Worm (Caenorhabditis elegans) whole organism, young adult: ENCODE results near the gene R09D1.13.

Source experiments
- C17E4.6 ChIP-seq: fragments of 200-800 bp; sonication (Bioruptor generic); IDR thresholded peaks from 2 replicates; pipeline ENCODE4 v1.3.6; 2022; ENCODE audit warnings: missing genetic modification reagents, missing genetic modification characterization, missing compliant biosample characterization
- F49E8.2 ChIP-seq: sonication (generic microtip); optimal IDR thresholded peaks from 3 replicates; lab custom pipeline; 2017; ENCODE audit warnings: missing genetic modification characterization, mild to moderate bottlenecking, missing compliant biosample characterization, antibody characterized with exemption, moderate library complexity; ENCODE audit not compliant: insufficient read depth
- F52B5.7 ChIP-seq: sonication (generic microtip); optimal IDR thresholded peaks from 2 replicates; lab custom pipeline; 2016; ENCODE audit warnings: mild to moderate bottlenecking, missing genetic modification characterization, missing compliant biosample characterization
- F57A8.1 ChIP-seq: fragments of 200-800 bp; sonication (Bioruptor generic); optimal IDR thresholded peaks from 2 replicates; lab custom pipeline; 2018; ENCODE audit warnings: mild to moderate bottlenecking, missing genetic modification characterization, moderate library complexity, missing compliant biosample characterization
- T26A5.8 ChIP-seq: sonication (generic microtip); optimal IDR thresholded peaks from 2 replicates; lab custom pipeline; 2016; ENCODE audit warnings: missing genetic modification characterization, missing compliant biosample characterization
- Y67H2A.10 ChIP-seq: fragments of 200-800 bp; sonication (Bioruptor generic); conservative IDR thresholded peaks from 2 replicates; pipeline ENCODE4 v1.3.6; 2022; ENCODE audit warnings: missing genetic modification reagents, missing genetic modification characterization, missing compliant biosample characterization
- ZK185.1 ChIP-seq: sonication (generic microtip); optimal IDR thresholded peaks from 2 replicates; lab custom pipeline; 2016; ENCODE audit warnings: mild to moderate bottlenecking, missing genetic modification characterization, missing compliant biosample characterization; ENCODE audit not compliant: poor library complexity, severe bottlenecking
- akir-1 ChIP-seq: fragments of 200-800 bp; sonication (Bioruptor generic); optimal IDR thresholded peaks from 2 replicates; lab custom pipeline; 2018; ENCODE audit warnings: mild to moderate bottlenecking, missing genetic modification characterization, moderate library complexity, missing compliant biosample characterization
- attf-3 ChIP-seq: fragments of 200-800 bp; sonication (Bioruptor generic); conservative IDR thresholded peaks from 2 replicates; pipeline ENCODE4 v1.3.6; 2022; ENCODE audit warnings: missing genetic modification reagents, missing genetic modification characterization, missing compliant biosample characterization
- attf-6 ChIP-seq: fragments of 200-800 bp; sonication (Bioruptor generic); IDR thresholded peaks from 2 replicates; pipeline ENCODE4 v1.3.6; 2022; ENCODE audit warnings: missing genetic modification reagents, missing genetic modification characterization, missing compliant biosample characterization
- bed-1 ChIP-seq: fragments of 200-800 bp; sonication (Bioruptor generic); IDR thresholded peaks from 2 replicates; pipeline ENCODE4 v1.3.6; 2022; ENCODE audit warnings: missing genetic modification reagents, missing genetic modification characterization, missing compliant biosample characterization
- ceh-91 ChIP-seq: fragments of 200-800 bp; sonication (Bioruptor generic); IDR thresholded peaks from 2 replicates; pipeline ENCODE4 v1.3.6; 2022; ENCODE audit warnings: missing genetic modification reagents, missing genetic modification characterization, missing compliant biosample characterization
- dox-1 ChIP-seq: fragments of 200-800 bp; sonication (Bioruptor generic); IDR thresholded peaks from 2 replicates; pipeline ENCODE4 v1.3.6; 2022; ENCODE audit warnings: missing genetic modification reagents, missing genetic modification characterization, missing compliant biosample characterization
- efl-1 ChIP-seq: fragments of 150-350 bp; optimal IDR thresholded peaks from 2 replicates; lab custom pipeline; 2014; ENCODE audit warnings: missing biosample characterization, missing genetic modification reagents, missing genetic modification characterization
- ets-4 ChIP-seq: fragments of 200-800 bp; sonication (Bioruptor generic); optimal IDR thresholded peaks from 2 replicates; lab custom pipeline; 2018; ENCODE audit warnings: mild to moderate bottlenecking, missing genetic modification characterization, missing compliant biosample characterization
- hlh-12 ChIP-seq: sonication (generic microtip); optimal IDR thresholded peaks from 2 replicates; lab custom pipeline; 2016; ENCODE audit warnings: missing genetic modification characterization, missing compliant biosample characterization
- let-526 ChIP-seq: fragments of 200-800 bp; sonication (Bioruptor generic); IDR thresholded peaks from 2 replicates; pipeline ENCODE4 v1.3.6; 2022; ENCODE audit warnings: missing genetic modification reagents, missing genetic modification characterization, missing compliant biosample characterization
- let-607 ChIP-seq, 2 experiments: fragments of 200-800 bp in 1 of 2; sonication (Bioruptor generic) in 1 of 2; sonication (generic microtip) in 1 of 2; optimal IDR thresholded peaks; 2 replicates each; lab custom pipeline; 2016 to 2018; ENCODE audit warnings: mild to moderate bottlenecking in 2 of 2, missing compliant biosample characterization in 2 of 2, missing genetic modification characterization in 2 of 2, moderate library complexity in 2 of 2, missing genotype in 1 of 2
- lin-26 ChIP-seq: fragments of 200-800 bp; sonication (Bioruptor generic); IDR thresholded peaks from 2 replicates; pipeline ENCODE4 v1.3.6; 2022; ENCODE audit warnings: missing genetic modification reagents, missing genetic modification characterization, missing compliant biosample characterization
- lin-54 ChIP-seq: fragments of 200-800 bp; sonication (Bioruptor generic); optimal IDR thresholded peaks from 2 replicates; lab custom pipeline; 2018; ENCODE audit warnings: mild to moderate bottlenecking, missing genetic modification characterization, missing compliant biosample characterization
- lsy-27 ChIP-seq: sonication (generic microtip); optimal IDR thresholded peaks from 2 replicates; lab custom pipeline; 2017; ENCODE audit warnings: missing genetic modification characterization, mild to moderate bottlenecking, missing compliant biosample characterization, antibody characterized with exemption, missing genotype, borderline replicate concordance; ENCODE audit not compliant: insufficient read depth
- mcd-1 ChIP-seq: fragments of 200-800 bp; sonication (Bioruptor generic); IDR thresholded peaks from 2 replicates; pipeline ENCODE4 v1.3.6; 2022; ENCODE audit warnings: missing genetic modification reagents, missing genetic modification characterization, missing compliant biosample characterization
- mel-28 ChIP-seq: sonication (generic microtip); optimal IDR thresholded peaks from 2 replicates; lab custom pipeline; 2016; ENCODE audit warnings: borderline replicate concordance, mild to moderate bottlenecking, missing genetic modification characterization, missing compliant biosample characterization
- mxl-1 ChIP-seq: sonication (generic microtip); optimal IDR thresholded peaks from 2 replicates; lab custom pipeline; 2016; ENCODE audit warnings: missing genetic modification characterization, missing compliant biosample characterization
- nfyb-1 ChIP-seq: fragments of 200-800 bp; sonication (Bioruptor generic); IDR thresholded peaks from 2 replicates; pipeline ENCODE4 v1.3.6; 2022; ENCODE audit warnings: missing genetic modification reagents, missing genetic modification characterization, missing compliant biosample characterization
- nhr-27 ChIP-seq: fragments of 200-800 bp; sonication (Bioruptor generic); optimal IDR thresholded peaks from 2 replicates; lab custom pipeline; 2018; ENCODE audit warnings: mild to moderate bottlenecking, missing genetic modification characterization, moderate library complexity, missing compliant biosample characterization
- nhr-80 ChIP-seq: sonication (generic microtip); optimal IDR thresholded peaks from 2 replicates; lab custom pipeline; 2016; ENCODE audit warnings: missing genetic modification characterization, missing compliant biosample characterization
- rpc-1 ChIP-seq, 2 experiments: fragments of 150-350 bp in 1 of 2; sonication (generic microtip) in 1 of 2; optimal IDR thresholded peaks; 2 replicates each; lab custom pipeline; 2014 to 2018; ENCODE audit warnings: missing biosample characterization in 1 of 2, missing genetic modification characterization in 1 of 2, missing genetic modification reagents in 1 of 2, missing genotype in 1 of 2
- snpc-4 ChIP-seq, 5 experiments: fragments of 150-350 bp in 1 of 5; sonication (generic microtip) in 4 of 5; optimal IDR thresholded peaks; 2 replicates each; lab custom pipeline; 2014 to 2018; ENCODE audit warnings: missing genetic modification characterization in 5 of 5, missing biosample characterization in 3 of 5, antibody characterized with exemption in 2 of 5, mild to moderate bottlenecking in 2 of 5, missing compliant biosample characterization in 2 of 5, missing genotype in 2 of 5, moderate library complexity in 2 of 5, missing genetic modification reagents in 1 of 5
- sptf-2 ChIP-seq: fragments of 200-800 bp; sonication (Bioruptor generic); optimal IDR thresholded peaks from 2 replicates; lab custom pipeline; 2018; ENCODE audit warnings: mild to moderate bottlenecking, missing genetic modification characterization, missing compliant biosample characterization
- tbp1 ChIP-seq: fragments of 200-800 bp; sonication (Bioruptor generic); optimal IDR thresholded peaks from 2 replicates; lab custom pipeline; 2018; ENCODE audit warnings: mild to moderate bottlenecking, missing genetic modification characterization, missing compliant biosample characterization
- unc-62 ChIP-seq: fragments of 150-350 bp; optimal IDR thresholded peaks from 2 replicates; lab custom pipeline; 2014; ENCODE audit warnings: missing biosample characterization, missing genetic modification reagents, missing genetic modification characterization
- ztf-18 ChIP-seq: sonication (generic microtip); optimal IDR thresholded peaks from 2 replicates; lab custom pipeline; 2016; ENCODE audit warnings: missing genotype, mild to moderate bottlenecking, missing genetic modification characterization, missing compliant biosample characterization
- ztf-22 ChIP-seq: fragments of 200-800 bp; sonication (Bioruptor generic); optimal IDR thresholded peaks from 2 replicates; lab custom pipeline; 2018; ENCODE audit warnings: mild to moderate bottlenecking, missing genetic modification characterization, moderate library complexity, missing compliant biosample characterization
- ztf-25 ChIP-seq: fragments of 200-800 bp; sonication (Bioruptor generic); IDR thresholded peaks from 2 replicates; pipeline ENCODE4 v1.3.6; 2022; ENCODE audit warnings: missing genetic modification reagents, missing genetic modification characterization, missing compliant biosample characterization
- ztf-28 ChIP-seq: fragments of 200-800 bp; sonication (Bioruptor generic); IDR thresholded peaks from 2 replicates; pipeline ENCODE4 v1.3.6; 2022; ENCODE audit warnings: missing genetic modification reagents, missing genetic modification characterization, missing compliant biosample characterization
- ztf-6 ChIP-seq: fragments of 200-800 bp; sonication (Bioruptor generic); IDR thresholded peaks from 2 replicates; pipeline ENCODE4 v1.3.6; 2022; ENCODE audit warnings: missing genetic modification reagents, missing genetic modification characterization, missing compliant biosample characterization

The R09D1.13 gene

DNA sequence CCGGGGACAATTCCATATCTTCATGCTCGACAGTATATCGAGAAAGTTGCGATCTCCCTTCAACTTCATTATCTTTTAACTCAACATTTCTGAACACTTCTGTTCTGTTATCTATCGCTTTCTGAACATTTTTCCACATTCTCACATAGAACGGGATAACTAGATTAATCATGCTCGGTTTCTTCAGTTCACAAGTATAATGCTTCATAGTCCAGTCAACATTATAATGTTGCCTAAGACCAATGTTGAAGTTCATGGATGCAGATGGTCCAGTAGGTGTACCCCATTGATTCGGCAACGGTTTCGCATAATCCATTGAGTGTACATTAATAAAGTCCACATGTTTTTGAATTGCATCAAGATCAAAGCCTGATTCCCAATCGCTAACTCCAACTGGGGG, 6.4 kb downstream of the R09D1.13 start:
- TF ChIP-seq unc-62 (GFP tag; lab: Kevin White, UChicago): no peak
- TF ChIP-seq ztf-18 (tag; lab: Kevin White, UChicago): no peak
- TF ChIP-seq F49E8.2 (tag; lab: Kevin White, UChicago): no peak
- no peak for TF ChIP-seq snpc-4 (GFP tag; optimal IDR thresholded peaks at IDR 0.05; lab: Kevin White, UChicago)
- no peak for TF ChIP-seq snpc-4 (tag; optimal IDR thresholded peaks at IDR 0.05; lab: Kevin White, UChicago)
- no peak for TF ChIP-seq tbp1 (GFP tag; lab: Kevin White, UChicago)
- no peak for TF ChIP-seq rpc-1 (optimal IDR thresholded peaks at IDR 0.05; lab: Kevin White, UChicago)
- no peak for TF ChIP-seq rpc-1 (tag; optimal IDR thresholded peaks at IDR 0.05; lab: Kevin White, UChicago)
- no peak for TF ChIP-seq ztf-22 (GFP tag; lab: Kevin White, UChicago)
- TF ChIP-seq attf-3: no peak
- TF ChIP-seq lsy-27 (tag; lab: Kevin White, UChicago): no peak
- no peak for TF ChIP-seq T26A5.8 (tag; lab: Kevin White, UChicago)
- no peak for TF ChIP-seq ets-4
- TF ChIP-seq bed-1 (GFP tag; lab: Robert Waterston, UW): no peak
- no peak for TF ChIP-seq ztf-28 (GFP tag; lab: Robert Waterston, UW)
- TF ChIP-seq ztf-6 (GFP tag; lab: Robert Waterston, UW): no peak
- no peak for TF ChIP-seq mel-28 (tag; lab: Kevin White, UChicago)
- TF ChIP-seq, all 124 proteins: peak for 0

ce11 chrII:9438227-9438626, 7.0 kb downstream of the R09D1.13 start, which contains the start of gene chil-13:
Gene chil-13 (minus strand): TSS chrII:9438327.
- TF ChIP-seq mel-28 (tag; lab: Kevin White, UChicago): no peak
- no peak for TF ChIP-seq dox-1
- TF ChIP-seq F52B5.7 (tag; lab: Kevin White, UChicago): no peak
- TF ChIP-seq akir-1: no peak
- TF ChIP-seq mcd-1 (GFP tag; lab: Robert Waterston, UW): no peak
- no peak for TF ChIP-seq F57A8.1 (GFP tag; lab: Kevin White, UChicago)
- TF ChIP-seq lin-54: no peak
- no peak for TF ChIP-seq attf-3
- no peak for TF ChIP-seq attf-6 (GFP tag; lab: Robert Waterston, UW)
- TF ChIP-seq snpc-4 (GFP tag; optimal IDR thresholded peaks at IDR 0.05; lab: Kevin White, UChicago): no peak
- no peak for TF ChIP-seq snpc-4 (tag; optimal IDR thresholded peaks at IDR 0.05; lab: Kevin White, UChicago)
- no peak for TF ChIP-seq Y67H2A.10
- no peak for TF ChIP-seq nhr-80 (tag; lab: Kevin White, UChicago)
- no peak for TF ChIP-seq sptf-2
- no peak for TF ChIP-seq ztf-25
- no peak for TF ChIP-seq nfyb-1 (GFP tag; lab: Robert Waterston, UW)
- TF ChIP-seq ZK185.1 (tag; lab: Kevin White, UChicago): no peak
- TF ChIP-seq let-526: no peak
- no peak for TF ChIP-seq ceh-91 (GFP tag; lab: Robert Waterston, UW)

DNA sequence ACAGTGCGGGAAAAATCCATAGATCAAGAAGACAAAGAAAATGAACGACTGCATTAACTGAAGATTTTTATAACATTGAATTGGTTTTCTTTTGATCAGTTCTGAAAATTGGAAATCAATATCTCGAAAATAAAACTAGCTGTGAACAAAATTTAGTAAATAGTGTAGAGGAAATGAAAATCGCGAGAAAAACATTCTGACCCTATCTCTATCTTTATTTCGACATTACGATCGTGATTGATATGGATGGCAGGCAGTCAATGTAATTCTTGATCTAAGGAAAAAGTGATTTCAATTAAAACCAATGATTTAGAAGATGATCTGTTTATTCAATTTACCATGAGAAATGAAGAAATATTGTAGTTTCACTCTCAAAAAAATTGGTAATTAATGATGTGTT, 9.3 kb downstream of the R09D1.13 start, which contains the start of gene kin-16:
kin-16 (minus strand) TSS at position 101 of the 400 bp plus-strand sequence.
- TF ChIP-seq lin-26 (GFP tag; lab: Robert Waterston, UW) (no peak), efl-1 (GFP tag; lab: Kevin White, UChicago) (no peak), C17E4.6 (GFP tag; lab: Robert Waterston, UW) (no peak), unc-62 (GFP tag; lab: Kevin White, UChicago) (no peak), let-607 (tag; optimal IDR thresholded peaks at IDR 0.05; lab: Kevin White, UChicago) (no peak), nfyb-1 (GFP tag; lab: Robert Waterston, UW) (no peak), mxl-1 (tag; lab: Kevin White, UChicago) (no peak), ztf-18 (tag; lab: Kevin White, UChicago) (no peak), lin-54 (no peak), hlh-12 (no peak), F52B5.7 (tag; lab: Kevin White, UChicago) (no peak), nhr-27 (tag; lab: Kevin White, UChicago) (no peak)
